Worm (Caenorhabditis elegans) whole organism, young adult: ENCODE measurements around the gene clec-233.

ENCODE experiments used
- B0019.2 ChIP-seq: fragments of 200-800 bp; sonication (Bioruptor generic); conservative IDR thresholded peaks from 2 replicates; pipeline ENCODE4 v1.3.6; 2022; ENCODE audit warnings: missing genetic modification reagents, missing genetic modification characterization, missing compliant biosample characterization
- B0035.1 ChIP-seq: sonication (generic microtip); optimal IDR thresholded peaks from 2 replicates; lab custom pipeline; 2016; ENCODE audit warnings: missing genetic modification characterization, mild to moderate bottlenecking, missing compliant biosample characterization, missing genotype, missing genetic modification reagents
- D2030.7 ChIP-seq: fragments of 200-800 bp; sonication (Bioruptor generic); IDR thresholded peaks from 2 replicates; pipeline ENCODE4 v1.3.6; 2022; ENCODE audit warnings: missing genetic modification reagents, missing genetic modification characterization, missing compliant biosample characterization
- F10E7.11 ChIP-seq: sonication (generic microtip); optimal IDR thresholded peaks from 2 replicates; lab custom pipeline; 2017; ENCODE audit warnings: mild to moderate bottlenecking, missing genetic modification characterization, moderate library complexity, missing compliant biosample characterization
- F22D6.2 ChIP-seq: sonication (generic microtip); optimal IDR thresholded peaks from 2 replicates; lab custom pipeline; 2016; ENCODE audit warnings: mild to moderate bottlenecking, missing genetic modification characterization, missing compliant biosample characterization
- F37B4.10 ChIP-seq: fragments of 200-800 bp; sonication (Bioruptor generic); IDR thresholded peaks from 2 replicates; pipeline ENCODE4 v1.3.6; 2022; ENCODE audit warnings: missing genetic modification characterization, missing compliant biosample characterization
- K11D2.4 ChIP-seq: fragments of 200-800 bp; sonication (Bioruptor generic); IDR thresholded peaks from 2 replicates; pipeline ENCODE4 v1.3.6; 2022; ENCODE audit warnings: missing genetic modification reagents, missing genetic modification characterization, missing compliant biosample characterization
- K12H6.12 ChIP-seq: fragments of 200-800 bp; sonication (Bioruptor generic); optimal IDR thresholded peaks from 2 replicates; lab custom pipeline; 2018; ENCODE audit warnings: mild to moderate bottlenecking, missing genetic modification characterization, missing compliant biosample characterization
- Y56A3A.18 ChIP-seq: fragments of 200-800 bp; sonication (Bioruptor generic); IDR thresholded peaks from 2 replicates; pipeline ENCODE4 v1.3.6; 2022; ENCODE audit warnings: missing genetic modification reagents, missing genetic modification characterization, missing compliant biosample characterization
- Y79H2A.3 ChIP-seq: fragments of 200-800 bp; sonication (Bioruptor generic); conservative IDR thresholded peaks from 2 replicates; pipeline ENCODE4 v1.3.6; 2022; ENCODE audit warnings: missing genetic modification reagents, missing genetic modification characterization, missing compliant biosample characterization
- ZK185.1 ChIP-seq: sonication (generic microtip); optimal IDR thresholded peaks from 2 replicates; lab custom pipeline; 2016; ENCODE audit warnings: mild to moderate bottlenecking, missing genetic modification characterization, missing compliant biosample characterization; ENCODE audit not compliant: poor library complexity, severe bottlenecking
- attf-3 ChIP-seq: fragments of 200-800 bp; sonication (Bioruptor generic); conservative IDR thresholded peaks from 2 replicates; pipeline ENCODE4 v1.3.6; 2022; ENCODE audit warnings: missing genetic modification reagents, missing genetic modification characterization, missing compliant biosample characterization
- cebp-2 ChIP-seq: fragments of 200-800 bp; sonication (Bioruptor generic); IDR thresholded peaks from 2 replicates; pipeline ENCODE4 v1.3.6; 2022; ENCODE audit warnings: missing genetic modification characterization, missing compliant biosample characterization
- ceh-27 ChIP-seq: fragments of 200-800 bp; sonication (Bioruptor generic); optimal IDR thresholded peaks from 2 replicates; lab custom pipeline; 2018; ENCODE audit warnings: mild to moderate bottlenecking, missing genetic modification characterization, moderate library complexity, missing compliant biosample characterization
- ceh-79 ChIP-seq: sonication (generic microtip); optimal IDR thresholded peaks from 2 replicates; lab custom pipeline; 2017; ENCODE audit warnings: mild to moderate bottlenecking, missing genetic modification characterization, missing compliant biosample characterization
- chd-7 ChIP-seq: sonication (generic microtip); optimal IDR thresholded peaks from 2 replicates; lab custom pipeline; 2016; ENCODE audit warnings: mild to moderate bottlenecking, missing genetic modification characterization, moderate library complexity, missing compliant biosample characterization
- efl-1 ChIP-seq: fragments of 150-350 bp; optimal IDR thresholded peaks from 2 replicates; lab custom pipeline; 2014; ENCODE audit warnings: missing biosample characterization, missing genetic modification reagents, missing genetic modification characterization
- egl-18 ChIP-seq: fragments of 200-800 bp; sonication (Bioruptor generic); IDR thresholded peaks from 2 replicates; pipeline ENCODE4 v1.3.6; 2022; ENCODE audit warnings: missing genetic modification reagents, missing genetic modification characterization, missing compliant biosample characterization
- egrh-3 ChIP-seq: fragments of 200-800 bp; sonication (Bioruptor generic); IDR thresholded peaks from 2 replicates; pipeline ENCODE4 v1.3.6; 2022; ENCODE audit warnings: missing genetic modification reagents, missing genetic modification characterization, missing compliant biosample characterization
- ets-4 ChIP-seq: fragments of 200-800 bp; sonication (Bioruptor generic); optimal IDR thresholded peaks from 2 replicates; lab custom pipeline; 2018; ENCODE audit warnings: mild to moderate bottlenecking, missing genetic modification characterization, missing compliant biosample characterization
- him-1 ChIP-seq: sonication (generic microtip); optimal IDR thresholded peaks from 2 replicates; lab custom pipeline; 2016; ENCODE audit warnings: missing genotype, missing genetic modification reagents, missing genetic modification characterization, missing compliant biosample characterization
- hlh-26 ChIP-seq: fragments of 200-800 bp; sonication (Bioruptor generic); conservative IDR thresholded peaks from 2 replicates; pipeline ENCODE4 v1.3.6; 2022; ENCODE audit warnings: missing genetic modification reagents, missing genetic modification characterization, missing compliant biosample characterization
- hrde-1 ChIP-seq: sonication (generic microtip); optimal IDR thresholded peaks from 2 replicates; lab custom pipeline; 2016; ENCODE audit warnings: missing genetic modification characterization, mild to moderate bottlenecking, missing compliant biosample characterization, moderate library complexity, missing genotype, missing genetic modification reagents, borderline replicate concordance
- hsf-1 ChIP-seq: fragments of 200-800 bp; sonication (Bioruptor generic); IDR thresholded peaks from 2 replicates; pipeline ENCODE4 v1.3.6; 2022; ENCODE audit warnings: missing genetic modification reagents, missing genetic modification characterization, missing compliant biosample characterization
- let-526 ChIP-seq: fragments of 200-800 bp; sonication (Bioruptor generic); IDR thresholded peaks from 2 replicates; pipeline ENCODE4 v1.3.6; 2022; ENCODE audit warnings: missing genetic modification reagents, missing genetic modification characterization, missing compliant biosample characterization
- lin-35 ChIP-seq, 3 experiments: fragments of 150-350 bp in 2 of 3; sonication (generic microtip) in 1 of 3; optimal IDR thresholded peaks; 2 replicates each; lab custom pipeline; 2014 to 2018; ENCODE audit warnings: missing biosample characterization in 3 of 3, missing genetic modification characterization in 3 of 3, missing genetic modification reagents in 3 of 3
- madf-6 ChIP-seq: fragments of 200-800 bp; sonication (Bioruptor generic); IDR thresholded peaks from 2 replicates; pipeline ENCODE4 v1.3.6; 2022; ENCODE audit warnings: missing genetic modification reagents, missing genetic modification characterization, missing compliant biosample characterization
- nfya-1 ChIP-seq: sonication (generic microtip); optimal IDR thresholded peaks from 2 replicates; lab custom pipeline; 2017; ENCODE audit warnings: antibody characterized with exemption, missing compliant biosample characterization, missing genetic modification characterization, borderline replicate concordance; ENCODE audit not compliant: insufficient read depth
- nfya-2 ChIP-seq: fragments of 200-800 bp; sonication (Bioruptor generic); IDR thresholded peaks from 2 replicates; pipeline ENCODE4 v1.3.6; 2022; ENCODE audit warnings: missing genetic modification reagents, missing genetic modification characterization, missing compliant biosample characterization
- nhr-120 ChIP-seq: fragments of 200-800 bp; sonication (Bioruptor generic); IDR thresholded peaks from 2 replicates; pipeline ENCODE4 v1.3.6; 2022; ENCODE audit warnings: missing genetic modification characterization, missing compliant biosample characterization
- repo-1 ChIP-seq: sonication (generic microtip); optimal IDR thresholded peaks from 2 replicates; lab custom pipeline; 2017; ENCODE audit warnings: mild to moderate bottlenecking, missing genetic modification characterization, missing compliant biosample characterization
- sdz-38 ChIP-seq: sonication (generic microtip); optimal IDR thresholded peaks from 2 replicates; lab custom pipeline; 2016; ENCODE audit warnings: missing genotype, missing genetic modification characterization, missing compliant biosample characterization
- snpc-1.1 ChIP-seq: sonication (generic microtip); optimal IDR thresholded peaks from 2 replicates; lab custom pipeline; 2017; ENCODE audit warnings: missing genetic modification characterization, mild to moderate bottlenecking, missing compliant biosample characterization, antibody characterized with exemption, moderate library complexity, missing genotype, missing genetic modification reagents; ENCODE audit not compliant: insufficient read depth
- snpc-3.4 ChIP-seq: sonication (generic microtip); optimal IDR thresholded peaks from 2 replicates; lab custom pipeline; 2017; ENCODE audit warnings: missing genetic modification characterization, mild to moderate bottlenecking, missing compliant biosample characterization, antibody characterized with exemption, moderate library complexity, missing genotype, missing genetic modification reagents
- tlf-1 ChIP-seq: fragments of 200-800 bp; sonication (Bioruptor generic); optimal IDR thresholded peaks from 2 replicates; lab custom pipeline; 2018; ENCODE audit warnings: mild to moderate bottlenecking, missing genetic modification characterization, missing compliant biosample characterization
- zfh-2 ChIP-seq: fragments of 200-800 bp; sonication (Bioruptor generic); conservative IDR thresholded peaks from 2 replicates; pipeline ENCODE4 v1.3.6; 2022; ENCODE audit warnings: missing genetic modification reagents, missing genetic modification characterization, missing compliant biosample characterization

clec-233 gene

ce11 chrV:16204888-16205287 lies 28.8 kb upstream of the clec-233 start, which contains the start of gene irld-26:
Gene irld-26 (plus strand): TSS chrV:16205188.
- TF ChIP-seq lin-35 (GFP tag; optimal IDR thresholded peaks at IDR 0.05; lab: Kevin White, UChicago) (no peak), efl-1 (GFP tag; lab: Kevin White, UChicago) (no peak), madf-6 (GFP tag; lab: Robert Waterston, UW) (no peak), Y79H2A.3 (no peak), K11D2.4 (GFP tag; lab: Robert Waterston, UW) (no peak), let-526 (GFP tag; lab: Robert Waterston, UW) (no peak), tlf-1 (GFP tag; lab: Kevin White, UChicago) (no peak), F22D6.2 (tag; lab: Kevin White, UChicago) (no peak), snpc-3.4 (tag; lab: Kevin White, UChicago) (no peak), chd-7 (no peak), him-1 (tag; lab: Kevin White, UChicago) (no peak), snpc-1.1 (tag; lab: Kevin White, UChicago) (no peak), nfya-1 (no peak), F37B4.10 (GFP tag; lab: Robert Waterston, UW) (no peak), attf-3 (GFP tag; lab: Robert Waterston, UW) (no peak), hrde-1 (tag; lab: Kevin White, UChicago) (no peak), B0019.2 (no peak), repo-1 (tag; lab: Kevin White, UChicago) (no peak), ets-4 (GFP tag; lab: Kevin White, UChicago) (no peak), sdz-38 (no peak)
- TF ChIP-seq, all 124 proteins: peak for 0

DNA sequence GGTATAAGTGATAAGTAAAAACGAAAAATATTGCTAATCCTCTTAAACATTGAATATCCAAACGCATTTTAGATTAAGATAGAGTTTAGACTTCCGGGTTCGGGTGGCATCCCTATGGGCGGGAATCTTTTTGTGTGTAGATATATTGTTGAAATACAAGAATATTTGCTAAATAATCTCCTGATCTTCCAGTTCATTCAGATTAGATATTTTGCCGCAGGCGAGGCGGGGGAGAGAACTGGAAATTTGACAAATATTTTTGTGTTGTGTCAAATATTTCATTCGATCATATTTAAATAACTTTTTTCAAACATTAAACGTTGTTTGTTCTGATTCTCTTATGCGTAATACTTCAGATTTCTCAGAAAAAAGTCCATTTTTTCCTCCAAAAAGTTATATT lies 23.9 kb upstream of the clec-233 start, which contains the start of gene oac-15:
Gene oac-15 (minus strand): TSS at position 101 of the 400 bp plus-strand sequence.
- TF ChIP-seq efl-1 (GFP tag; lab: Kevin White, UChicago) (no peak), Y56A3A.18 (GFP tag; lab: Robert Waterston, UW) (no peak), D2030.7 (GFP tag; lab: Robert Waterston, UW) (no peak), K12H6.12 (no peak), nfya-2 (GFP tag; lab: Robert Waterston, UW) (no peak), hlh-26 (no peak), F22D6.2 (tag; lab: Kevin White, UChicago) (no peak), egrh-3 (GFP tag; lab: Robert Waterston, UW) (no peak), hrde-1 (tag; lab: Kevin White, UChicago) (no peak), nhr-120 (GFP tag; lab: Robert Waterston, UW) (no peak), F10E7.11 (tag; lab: Kevin White, UChicago) (no peak), ceh-79 (tag; lab: Kevin White, UChicago) (no peak)

DNA sequence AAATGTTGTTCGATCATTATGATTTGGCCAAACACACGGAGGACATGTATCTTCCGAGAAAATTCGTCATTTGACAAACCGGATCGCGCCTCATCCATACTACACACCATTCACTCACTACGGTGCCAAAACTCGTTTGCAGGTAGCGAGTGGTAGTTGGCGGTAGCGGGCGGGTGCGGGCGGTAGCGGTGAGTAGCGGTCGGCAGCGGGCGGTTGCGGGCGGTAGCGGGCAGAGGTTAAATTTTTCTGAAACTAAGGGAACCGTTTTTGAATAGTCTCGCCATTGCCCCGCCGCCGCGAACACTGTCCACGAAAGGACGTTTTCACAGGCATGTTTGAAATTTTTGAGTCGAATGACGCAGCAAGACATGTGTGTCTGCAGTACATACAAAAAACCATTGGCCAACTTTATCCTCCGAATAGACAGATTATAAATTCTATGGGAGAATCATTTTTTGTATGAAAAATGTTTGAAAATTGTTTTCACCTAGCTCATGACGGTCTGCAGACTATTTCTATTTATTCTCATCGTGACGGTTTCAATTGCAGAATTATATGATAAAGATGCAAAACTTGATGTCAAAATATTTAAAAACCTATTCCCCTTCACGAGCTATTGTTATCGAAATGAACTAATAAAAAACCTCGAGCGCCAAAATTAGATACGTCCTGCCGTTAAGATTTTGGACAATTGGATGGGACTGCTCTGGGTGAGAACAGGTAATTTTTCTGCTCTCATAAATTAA lies 23.3 kb upstream of the clec-233 start, which contains the start of gene F11A5.16:
Gene F11A5.16 (plus strand): TSS at position 696 of the 746 bp plus-strand sequence.
- no peak for TF ChIP-seq chd-7
- TF ChIP-seq zfh-2 (GFP tag; lab: Robert Waterston, UW) = peak; percentile 76

DNA sequence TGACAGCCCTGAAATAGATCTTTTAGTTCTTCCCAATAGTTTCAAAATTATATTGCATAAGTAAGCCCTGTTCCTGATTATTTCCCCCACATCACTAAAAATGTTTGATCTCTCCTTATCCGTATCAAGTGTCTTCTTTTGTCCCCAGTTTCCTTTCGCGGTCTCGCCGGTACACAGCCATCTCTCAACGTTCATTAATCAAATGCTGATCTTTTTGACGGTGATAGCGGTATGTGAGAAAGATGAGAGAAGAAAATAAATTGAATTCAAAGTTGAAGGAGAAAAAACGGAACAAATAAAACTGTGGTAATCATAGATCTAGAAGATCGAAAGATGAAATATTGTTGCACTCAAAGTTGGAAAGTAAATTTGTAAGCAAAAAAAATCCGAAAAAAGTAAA lies 22.0 kb upstream of the clec-233 start:
- no peak for TF ChIP-seq cebp-2 (GFP tag; lab: Robert Waterston, UW)
- no peak for TF ChIP-seq hsf-1 (GFP tag; lab: Robert Waterston, UW)
- TF ChIP-seq hrde-1 (tag; lab: Kevin White, UChicago) = no peak
- no peak for TF ChIP-seq ceh-27
- no peak for TF ChIP-seq ZK185.1 (tag; lab: Kevin White, UChicago)
- TF ChIP-seq tlf-1 (GFP tag; lab: Kevin White, UChicago) = no peak
- no peak for TF ChIP-seq hlh-26
- no peak for TF ChIP-seq F37B4.10 (GFP tag; lab: Robert Waterston, UW)
- TF ChIP-seq let-526 (GFP tag; lab: Robert Waterston, UW) = no peak
- no peak for TF ChIP-seq egl-18 (GFP tag; lab: Robert Waterston, UW)
- TF ChIP-seq B0035.1 (tag; lab: Kevin White, UChicago) = no peak
